Fruit fly (Drosophila melanogaster): ENCODE results near the gene CG43362.

The CG43362 gene

dm6 chr2L:18327592-18328078 lies 36.4 kb upstream of the CG43362 start (continued):
- TF ChIP-seq otp (GFP tag; IDR thresholded peaks at IDR 0.05) (peak; percentile 47; the same call in 1 of the 3 replicates), schlank (tag; optimal IDR thresholded peaks at IDR 0.05) (no peak), Nf-YC (tag; optimal IDR thresholded peaks at IDR 0.05) (no peak), Ptx1 (GFP tag; IDR thresholded peaks at IDR 0.05) (no peak), lab (GFP tag; optimal IDR thresholded peaks at IDR 0.05) (peak; percentile 49), CG8388 (GFP tag; optimal IDR thresholded peaks at IDR 0.05) (no peak), corto (GFP tag; optimal IDR thresholded peaks at IDR 0.05) (peak; percentile 28), CG30431 (GFP tag; optimal IDR thresholded peaks at IDR 0.05) (no peak), CG12769 (tag; optimal IDR thresholded peaks at IDR 0.05) (peak; percentile 68), pb (GFP tag; optimal IDR thresholded peaks at IDR 0.05) (no peak), Rx (GFP tag; IDR thresholded peaks at IDR 0.05) (no peak), Optix (GFP tag; IDR thresholded peaks at IDR 0.05) (no peak), CG3995 (GFP tag; optimal IDR thresholded peaks at IDR 0.05) (peak; percentile 5), lov (optimal IDR thresholded peaks at IDR 0.05) (no peak), lov (GFP tag; IDR thresholded peaks at IDR 0.05) (0 out of 3 replicates have a peak, but pooled peaks have one; percentile 8), disco-r (GFP tag; optimal IDR thresholded peaks at IDR 0.05) (no peak), Blimp-1 (GFP tag; optimal IDR thresholded peaks at IDR 0.05) (peak; percentile 34), klu (GFP tag; IDR thresholded peaks at IDR 0.05) (peak; percentile 8; the same call in 1 of the 2 replicates), CG2678 (tag; optimal IDR thresholded peaks at IDR 0.05) (peak; percentile 30), nom (GFP tag; optimal IDR thresholded peaks at IDR 0.05) (peak; percentile 93), ara (GFP tag; IDR thresholded peaks at IDR 0.05) (no peak), wdn (GFP tag; IDR thresholded peaks at IDR 0.05) (0 out of 2 replicates have a peak, but pooled peaks have one; percentile 19), Drgx (GFP tag; IDR thresholded peaks at IDR 0.05) (peak; percentile 72), CG3065 (GFP tag; optimal IDR thresholded peaks at IDR 0.05) (no peak), Vsx1 (GFP tag; optimal IDR thresholded peaks at IDR 0.05) (peak; percentile 44), vvl (GFP tag; IDR thresholded peaks at IDR 0.05) (peak; percentile 33; the same call in 1 of the 2 replicates), sug (tag; optimal IDR thresholded peaks at IDR 0.05) (peak; percentile 14), ewg (GFP tag; optimal IDR thresholded peaks at IDR 0.05) (no peak), CG3407 (GFP tag; optimal IDR thresholded peaks at IDR 0.05) (peak; percentile 9), Spps (tag; optimal IDR thresholded peaks at IDR 0.05) (no peak), dimm (GFP tag; IDR thresholded peaks at IDR 0.05) (no peak), Sry-δ (GFP tag; optimal IDR thresholded peaks at IDR 0.05) (no peak), kni (GFP tag; optimal IDR thresholded peaks at IDR 0.05) (peak; percentile 85), CG11695 (GFP tag; IDR thresholded peaks at IDR 0.05) (no peak), PHDP (tag; optimal IDR thresholded peaks at IDR 0.05) (peak; percentile 19), Deaf1 (tag; optimal IDR thresholded peaks at IDR 0.05) (no peak), tio (GFP tag; optimal IDR thresholded peaks at IDR 0.05) (no peak), CG14667 (GFP tag; IDR thresholded peaks at IDR 0.05) (no peak), pnt (GFP tag; optimal IDR thresholded peaks at IDR 0.05) (no peak), sens (GFP tag) (peak; percentile 73), CG6813 (GFP tag; optimal IDR thresholded peaks at IDR 0.05) (peak; percentile 13), Med (GFP tag) (peak; percentile 51), zfh2 (GFP tag; optimal IDR thresholded peaks at IDR 0.05) (no peak), CG3281 (GFP tag; optimal IDR thresholded peaks at IDR 0.05) (peak; percentile 9), CG2199 (GFP tag; IDR thresholded peaks at IDR 0.05) (0 out of 3 replicates have a peak, but pooled peaks have one; percentile 56), CG10431 (GFP tag; optimal IDR thresholded peaks at IDR 0.05) (peak; percentile 35), crol (GFP tag; IDR thresholded peaks at IDR 0.05) (peak; percentile 76), Hmr (GFP tag; optimal IDR thresholded peaks at IDR 0.05) (peak; percentile 13), CG10321 (GFP tag; IDR thresholded peaks at IDR 0.05) (0 out of 2 replicates have a peak, but pooled peaks have one; percentile 15), HLHmδ (GFP tag; optimal IDR thresholded peaks at IDR 0.05) (no peak), CG15073 (GFP tag; optimal IDR thresholded peaks at IDR 0.05) (no peak)
